Fruit fly (Drosophila melanogaster) S2 (cell line): ENCODE measurements around the gene CG1847.

ENCODE experiments used
- CG8478 ChIP-seq: fragments of >200 bp; optimal IDR thresholded peaks from 2 replicates; lab custom pipeline; 2018
- CTCF ChIP-seq, 2 experiments: fragments of >200 bp; optimal IDR thresholded peaks; 2 replicates each; lab custom pipeline; 2018

- TF ChIP-seq CTCF (optimal IDR thresholded peaks at IDR 0.05; lab: Kevin White, UChicago) = no peak
- TF ChIP-seq CG8478 (lab: Kevin White, UChicago) = no peak
Measured at dm6 chrX:11823003-11823402, 46.0 kb upstream of the CG1847 start.
